Worm (Caenorhabditis elegans) whole organism, L4/young adult: Measurements from ENCODE around the gene such-1.

ENCODE experiments used
- dao-5 ChIP-seq: sonication (generic microtip); optimal IDR thresholded peaks from 2 replicates; lab custom pipeline; 2016; ENCODE audit warnings: missing genotype, missing genetic modification characterization, moderate library complexity, missing compliant biosample characterization
- him-1 ChIP-seq: sonication (generic microtip); optimal IDR thresholded peaks from 2 replicates; lab custom pipeline; 2016; ENCODE audit warnings: missing genotype, missing genetic modification reagents, missing genetic modification characterization, missing compliant biosample characterization

- TF ChIP-seq him-1 (tag; lab: Kevin White, UChicago) = no peak
- TF ChIP-seq dao-5 (tag; lab: Kevin White, UChicago) = no peak
These were observed 36.3 kb downstream of the such-1 start, which contains the start of gene popl-5 for ce11 chrIII:11487245-11487644.
